Worm (Caenorhabditis elegans) whole organism, late embryonic: ENCODE data around the gene ceh-27.

Source experiments
- C08G9.2 ChIP-seq: sonication (generic microtip); optimal IDR thresholded peaks from 2 replicates; lab custom pipeline; 2016; ENCODE audit warnings: mild to moderate bottlenecking, missing genetic modification characterization, moderate library complexity, missing compliant biosample characterization
- dve-1 ChIP-seq: sonication (generic microtip); optimal IDR thresholded peaks from 2 replicates; lab custom pipeline; 2017; ENCODE audit warnings: antibody characterized with exemption, mild to moderate bottlenecking, missing genetic modification characterization, missing compliant biosample characterization
- lim-6 ChIP-seq: sonication (generic microtip); optimal IDR thresholded peaks from 2 replicates; lab custom pipeline; 2016; ENCODE audit warnings: missing genetic modification characterization, missing compliant biosample characterization
- lin-11 ChIP-seq: fragments of 200-800 bp; sonication (Bioruptor generic); optimal IDR thresholded peaks from 2 replicates; lab custom pipeline; 2018; ENCODE audit warnings: mild to moderate bottlenecking, missing genetic modification characterization, missing compliant biosample characterization
- madf-2 ChIP-seq: sonication (generic microtip); optimal IDR thresholded peaks from 2 replicates; lab custom pipeline; 2017; ENCODE audit warnings: missing genetic modification characterization, missing compliant biosample characterization
- mec-3 ChIP-seq: sonication (generic microtip); optimal IDR thresholded peaks from 2 replicates; lab custom pipeline; 2016; ENCODE audit warnings: borderline replicate concordance, missing genetic modification characterization, missing compliant biosample characterization
- npax-4 ChIP-seq: sonication (generic microtip); optimal IDR thresholded peaks from 2 replicates; lab custom pipeline; 2016; ENCODE audit warnings: missing genetic modification characterization, missing compliant biosample characterization
- pag-3 ChIP-seq: sonication (generic microtip); optimal IDR thresholded peaks from 2 replicates; lab custom pipeline; 2016; ENCODE audit warnings: missing compliant biosample characterization, missing genetic modification characterization, borderline replicate concordance
- pha-4 ChIP-seq: fragments of 150-350 bp; optimal IDR thresholded peaks from 2 replicates; lab custom pipeline; 2018; ENCODE audit warnings: missing biosample characterization, missing genetic modification reagents, missing genetic modification characterization
- sdc-2 ChIP-seq: sonication (generic microtip); optimal IDR thresholded peaks from 2 replicates; lab custom pipeline; 2016; ENCODE audit warnings: missing genotype, missing genetic modification characterization, missing compliant biosample characterization

DNA sequence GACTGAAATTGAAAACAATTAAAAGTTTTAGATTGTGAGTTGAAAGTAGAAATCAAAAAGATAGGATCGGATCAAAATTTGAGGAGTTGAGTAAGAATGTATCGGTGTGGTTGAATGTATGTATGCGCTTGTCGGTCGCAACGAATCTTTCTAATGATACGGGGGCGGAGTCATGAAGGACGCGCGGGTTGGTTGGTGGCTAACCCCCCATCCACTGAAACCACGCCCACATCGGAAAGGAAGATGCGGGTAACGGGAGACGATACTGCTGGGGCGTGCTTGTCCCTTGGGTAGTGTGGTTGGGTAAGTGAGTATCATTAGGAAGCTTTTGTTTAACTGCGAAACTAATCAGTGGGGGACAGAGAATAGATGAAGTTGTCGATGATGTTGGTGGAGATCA, 40.5 kb upstream of the ceh-27 start, which contains the start of gene ceh-32:
- TF ChIP-seq C08G9.2 (tag; lab: Kevin White, UChicago) (no peak), sdc-2 (tag; lab: Kevin White, UChicago) (no peak), npax-4 (no peak), pag-3 (tag; lab: Kevin White, UChicago) (no peak), pha-4 (tag; lab: Kevin White, UChicago) (no peak), dve-1 (tag; lab: Kevin White, UChicago) (no peak), lin-11 (tag; lab: Kevin White, UChicago) (no peak), madf-2 (tag; lab: Kevin White, UChicago) (no peak), mec-3 (tag; lab: Kevin White, UChicago) (no peak), lim-6 (tag; lab: Kevin White, UChicago) (no peak)
